Worm (Caenorhabditis elegans) whole organism, midembryonic: ENCODE data around the gene dyf-3.

Source experiments
- cog-1 ChIP-seq: sonication (generic microtip); optimal IDR thresholded peaks from 2 replicates; lab custom pipeline; 2016; ENCODE audit warnings: missing genetic modification characterization, missing compliant biosample characterization
- flt-1 ChIP-seq: fragments of 200-800 bp; sonication (Bioruptor generic); IDR thresholded peaks from 2 replicates; pipeline ENCODE4 v1.3.6; 2022; ENCODE audit warnings: missing genetic modification characterization, missing compliant biosample characterization
- ref-1 ChIP-seq: fragments of 200-800 bp; sonication (Bioruptor generic); conservative IDR thresholded peaks from 2 replicates; pipeline ENCODE4 v1.3.6; 2022; ENCODE audit warnings: missing genetic modification reagents, missing genetic modification characterization, missing compliant biosample characterization
- tab-1 ChIP-seq: fragments of 200-800 bp; sonication (Bioruptor generic); IDR thresholded peaks from 2 replicates; pipeline ENCODE4 v1.3.6; 2022; ENCODE audit warnings: missing genetic modification characterization, missing compliant biosample characterization
- ztf-29 ChIP-seq: fragments of 200-800 bp; sonication (Bioruptor generic); IDR thresholded peaks from 2 replicates; pipeline ENCODE4 v1.3.6; 2022; ENCODE audit warnings: missing genetic modification reagents, missing genetic modification characterization, missing compliant biosample characterization

DNA sequence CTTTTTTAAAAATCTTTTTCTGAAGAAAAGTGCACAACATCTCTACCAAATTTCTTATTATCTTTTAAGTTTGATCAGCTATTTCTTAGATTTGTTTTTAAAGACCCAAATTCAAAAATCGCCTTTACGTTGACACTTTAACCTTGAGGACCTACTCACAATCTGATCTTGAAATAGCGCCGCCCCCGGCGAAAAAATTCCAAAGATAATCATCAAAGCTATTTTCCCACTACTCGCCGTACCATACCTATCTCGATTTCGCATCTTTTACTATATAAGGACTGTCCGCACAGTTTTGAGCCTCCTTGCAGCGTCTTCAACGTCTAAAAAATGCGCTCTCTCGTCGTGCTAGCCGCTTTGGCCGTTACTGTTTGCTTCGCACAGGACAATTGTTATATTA lies 41.8 kb upstream of the dyf-3 start, which contains the start of gene grd-10:
- no peak for TF ChIP-seq flt-1
- no peak for TF ChIP-seq ref-1 (GFP tag; lab: Robert Waterston, UW)
- TF ChIP-seq ztf-29 (GFP tag; lab: Robert Waterston, UW): no peak
- TF ChIP-seq cog-1 (tag; lab: Kevin White, UChicago): no peak
- TF ChIP-seq tab-1: no peak
